Worm (Caenorhabditis elegans) whole organism, mixed stage, embryonic: ENCODE measurements around the gene F38B6.6.

Experiments used
- ceh-39 ChIP-seq: fragments of 150-350 bp; optimal IDR thresholded peaks from 2 replicates; lab custom pipeline; 2014; ENCODE audit warnings: missing biosample characterization, missing genetic modification characterization
- ceh-43 ChIP-seq: fragments of 200-800 bp; sonication (Bioruptor generic); optimal IDR thresholded peaks from 2 replicates; lab custom pipeline; 2018; ENCODE audit warnings: mild to moderate bottlenecking, missing genetic modification characterization, moderate library complexity, missing compliant biosample characterization
- cnd-1 ChIP-seq: fragments of 200-800 bp; sonication (Bioruptor generic); optimal IDR thresholded peaks from 2 replicates; lab custom pipeline; 2018; ENCODE audit warnings: mild to moderate bottlenecking, missing genetic modification characterization, missing compliant biosample characterization
- drap-1 ChIP-seq: fragments of 200-800 bp; sonication (Bioruptor generic); optimal IDR thresholded peaks from 3 replicates; lab custom pipeline; 2018; ENCODE audit warnings: mild to moderate bottlenecking, missing genetic modification characterization, missing compliant biosample characterization
- elt-1 ChIP-seq: sonication (generic microtip); optimal IDR thresholded peaks from 2 replicates; lab custom pipeline; 2017; ENCODE audit warnings: missing genetic modification characterization, mild to moderate bottlenecking, missing compliant biosample characterization, antibody characterized with exemption, moderate library complexity, borderline replicate concordance; ENCODE audit not compliant: insufficient read depth
- elt-3 ChIP-seq: fragments of 150-350 bp; optimal IDR thresholded peaks from 2 replicates; lab custom pipeline; 2014; ENCODE audit warnings: missing biosample characterization, missing genetic modification characterization
- flh-1 ChIP-seq: fragments of 200-800 bp; sonication (Bioruptor generic); optimal IDR thresholded peaks from 2 replicates; lab custom pipeline; 2018; ENCODE audit warnings: mild to moderate bottlenecking, missing genetic modification characterization, moderate library complexity, missing compliant biosample characterization
- lin-13 ChIP-seq: fragments of 150-350 bp; optimal IDR thresholded peaks from 2 replicates; lab custom pipeline; 2014; ENCODE audit warnings: missing biosample characterization, missing genetic modification characterization
- nhr-12 ChIP-seq: fragments of 150-350 bp; optimal IDR thresholded peaks from 2 replicates; lab custom pipeline; 2014; ENCODE audit warnings: missing biosample characterization, missing genetic modification characterization
- nhr-237 ChIP-seq: fragments of 150-350 bp; optimal IDR thresholded peaks from 2 replicates; lab custom pipeline; 2014; ENCODE audit warnings: missing biosample characterization, missing genetic modification characterization
- pha-4 ChIP-seq: fragments of 150-350 bp; optimal IDR thresholded peaks from 2 replicates; lab custom pipeline; 2018; ENCODE audit warnings: missing biosample characterization, missing genetic modification reagents, missing genetic modification characterization
- unc-39 ChIP-seq: fragments of 150-350 bp; optimal IDR thresholded peaks from 2 replicates; lab custom pipeline; 2014; ENCODE audit warnings: missing biosample characterization, missing genetic modification characterization
- unc-62 ChIP-seq: fragments of 150-350 bp; optimal IDR thresholded peaks from 2 replicates; lab custom pipeline; 2014; ENCODE audit warnings: missing biosample characterization, missing genetic modification reagents, missing genetic modification characterization
- zip-8 ChIP-seq: fragments of 150-350 bp; optimal IDR thresholded peaks from 2 replicates; lab custom pipeline; 2014; ENCODE audit warnings: missing biosample characterization, missing genetic modification characterization

ce11 chrX:6646387-6647061, 43.4 kb downstream of the F38B6.6 start:
- no peak for TF ChIP-seq elt-3 (tag; lab: Kevin White, UChicago)
- TF ChIP-seq nhr-237 (tag; lab: Kevin White, UChicago): no peak
- no peak for TF ChIP-seq ceh-43 (GFP tag; lab: Kevin White, UChicago)
- TF ChIP-seq unc-39 (tag; lab: Kevin White, UChicago): no peak
- no peak for TF ChIP-seq pha-4 (tag; lab: Kevin White, UChicago)
- TF ChIP-seq unc-62 (GFP tag; lab: Kevin White, UChicago): no peak
- no peak for TF ChIP-seq nhr-12
- TF ChIP-seq lin-13 (tag; lab: Kevin White, UChicago): no peak
- TF ChIP-seq cnd-1 (tag; lab: Kevin White, UChicago): no peak
- TF ChIP-seq drap-1 (GFP tag; lab: Kevin White, UChicago): no peak
- TF ChIP-seq ceh-39 (tag; lab: Kevin White, UChicago): no peak
- no peak for TF ChIP-seq elt-1 (tag; lab: Kevin White, UChicago)
- TF ChIP-seq flh-1 (GFP tag; lab: Kevin White, UChicago): no peak
- no peak for TF ChIP-seq zip-8
